Worm (Caenorhabditis elegans): Measurements from ENCODE around the gene gyg-2.

gyg-2 gene

DNA sequence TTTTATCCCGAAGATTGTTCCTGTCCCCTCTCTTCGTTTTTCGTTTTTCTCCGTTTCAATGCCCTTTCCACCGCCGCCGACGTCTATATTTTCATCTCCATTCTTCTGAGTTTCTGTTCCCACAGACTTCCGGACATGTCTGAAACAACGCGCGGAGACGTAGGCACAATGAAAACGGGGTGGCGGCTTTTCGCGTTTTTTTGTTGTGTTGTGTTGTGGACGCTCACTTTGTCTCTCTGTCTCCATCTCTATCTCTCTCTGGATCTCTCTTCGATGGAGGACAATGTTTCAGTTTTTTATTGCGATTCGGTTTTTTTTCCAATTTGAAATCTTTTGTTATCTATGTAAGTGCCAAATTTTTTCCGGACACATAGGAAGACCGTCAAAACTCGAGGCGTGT lies 13.9 kb upstream of the gyg-2 start:
- TF ChIP-seq dao-5 (tag; optimal IDR thresholded peaks at IDR 0.05) (no peak), him-1 (tag; optimal IDR thresholded peaks at IDR 0.05) (no peak), W03F9.2 (tag; optimal IDR thresholded peaks at IDR 0.05) (no peak)

DNA sequence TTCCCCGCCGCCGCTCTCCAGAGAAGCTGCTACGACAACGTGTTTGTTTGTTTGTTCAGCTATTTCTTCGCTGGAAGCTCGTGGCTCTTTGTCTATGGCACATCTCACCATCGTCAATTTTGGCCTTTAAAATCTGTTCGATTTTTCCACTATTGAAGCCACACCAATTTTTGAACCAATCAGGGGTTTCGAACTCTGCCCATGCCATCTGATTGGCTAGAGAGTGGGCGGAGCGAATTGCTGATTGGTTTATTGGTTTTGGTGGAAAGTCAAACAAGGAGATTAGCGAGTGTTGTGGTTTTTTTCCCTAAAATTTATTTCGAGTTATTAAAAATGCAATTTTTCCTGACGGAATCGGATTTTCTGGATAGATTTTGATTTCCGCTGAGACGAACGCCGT lies 10.1 kb upstream of the gyg-2 start:
- TF ChIP-seq him-1 (tag; optimal IDR thresholded peaks at IDR 0.05) (no peak), W03F9.2 (tag; optimal IDR thresholded peaks at IDR 0.05) (no peak), dao-5 (tag; optimal IDR thresholded peaks at IDR 0.05) (no peak)

DNA sequence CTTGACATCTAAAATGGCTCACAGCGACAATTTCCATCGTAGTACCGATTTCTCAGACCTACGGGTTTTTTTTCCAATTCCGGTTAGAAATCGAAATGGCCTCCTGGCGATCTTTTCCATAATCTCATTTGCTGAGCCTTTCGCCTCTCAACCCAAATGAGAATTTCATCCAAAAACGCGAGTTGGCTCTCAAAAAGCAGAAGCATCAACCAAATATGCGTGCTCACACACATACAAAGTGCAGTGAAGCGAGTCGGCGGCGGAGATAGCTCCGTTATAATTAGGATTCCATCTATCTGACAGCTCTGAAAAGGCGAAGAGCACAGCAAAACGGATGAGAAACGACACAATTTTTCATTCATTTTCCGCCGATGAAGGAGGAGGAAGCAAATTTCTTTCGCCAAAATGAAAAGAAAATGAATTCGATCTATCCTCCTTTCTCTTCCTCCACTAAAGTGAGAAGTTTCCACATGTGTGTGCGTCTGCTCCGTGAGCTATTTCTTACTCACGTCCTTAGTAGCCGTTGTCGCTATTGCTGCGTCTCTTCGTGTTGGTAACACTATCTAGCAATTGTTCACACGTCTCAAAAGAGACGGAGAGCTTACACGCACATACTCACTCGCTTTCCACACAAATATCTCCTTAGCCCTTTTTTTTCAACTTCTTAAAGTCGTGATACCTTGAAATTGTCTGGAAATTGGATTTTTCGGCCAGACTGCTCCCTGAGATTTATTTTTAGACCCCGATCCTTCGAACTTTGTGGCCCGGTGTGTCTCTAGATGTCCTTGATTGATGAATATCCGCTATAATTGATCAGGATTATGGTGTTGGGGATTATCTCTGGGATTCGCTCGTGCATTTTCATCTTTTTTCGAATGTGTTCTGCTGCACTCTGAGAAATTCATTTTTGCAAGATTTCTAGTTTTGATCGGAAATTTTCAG lies 6.3 kb upstream of the gyg-2 start:
- TF ChIP-seq W03F9.2 (tag; optimal IDR thresholded peaks at IDR 0.05) = no peak
- TF ChIP-seq dao-5 (tag; optimal IDR thresholded peaks at IDR 0.05) = no peak
- TF ChIP-seq him-1 (tag; optimal IDR thresholded peaks at IDR 0.05) = no peak

DNA sequence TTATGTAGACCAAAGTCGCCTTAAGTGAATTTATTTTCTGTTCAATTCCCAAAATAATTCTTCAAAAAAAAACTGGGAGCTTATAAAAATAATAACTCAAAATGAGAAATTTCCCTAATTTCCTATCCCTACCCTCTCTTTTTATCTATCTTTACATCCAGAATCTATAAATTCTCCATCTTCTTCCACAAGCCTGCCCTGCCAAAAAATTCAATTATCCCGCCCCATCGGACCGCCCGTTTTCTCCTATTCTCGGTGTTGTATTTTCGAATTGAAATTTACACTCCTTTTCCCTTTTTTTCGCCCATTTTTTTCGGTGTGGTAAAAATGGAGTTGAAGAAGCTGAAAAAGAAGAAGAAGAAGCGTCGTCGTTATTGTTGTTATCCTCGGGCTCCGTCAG lies 3.4 kb upstream of the gyg-2 start:
- TF ChIP-seq dao-5 (tag; optimal IDR thresholded peaks at IDR 0.05) (no peak), him-1 (tag; optimal IDR thresholded peaks at IDR 0.05) (no peak), W03F9.2 (tag; optimal IDR thresholded peaks at IDR 0.05) (no peak)

ce11 chrV:16747031-16747672 lies 1.1 kb upstream of the gyg-2 start, which contains the start of gene dkf-2:
Gene dkf-2, plus strand, starts transcription at chrV:16747622.
- TF ChIP-seq W03F9.2 (tag; optimal IDR thresholded peaks at IDR 0.05) = no peak
- TF ChIP-seq him-1 (tag; optimal IDR thresholded peaks at IDR 0.05) = no peak
- TF ChIP-seq dao-5 (tag; optimal IDR thresholded peaks at IDR 0.05) = no peak

ce11 chrV:16745214-16745613 lies 844 bp downstream of the gyg-2 start:
- TF ChIP-seq dao-5 (tag; optimal IDR thresholded peaks at IDR 0.05) = no peak
- no peak for TF ChIP-seq him-1 (tag; optimal IDR thresholded peaks at IDR 0.05)
- TF ChIP-seq W03F9.2 (tag; optimal IDR thresholded peaks at IDR 0.05) = no peak

- TF ChIP-seq W03F9.2 (tag; optimal IDR thresholded peaks at IDR 0.05) = no peak
- no peak for TF ChIP-seq him-1 (tag; optimal IDR thresholded peaks at IDR 0.05)
- no peak for TF ChIP-seq dao-5 (tag; optimal IDR thresholded peaks at IDR 0.05)
Measured at ce11 chrV:16744783-16745182, 1.3 kb downstream of the gyg-2 start.

DNA sequence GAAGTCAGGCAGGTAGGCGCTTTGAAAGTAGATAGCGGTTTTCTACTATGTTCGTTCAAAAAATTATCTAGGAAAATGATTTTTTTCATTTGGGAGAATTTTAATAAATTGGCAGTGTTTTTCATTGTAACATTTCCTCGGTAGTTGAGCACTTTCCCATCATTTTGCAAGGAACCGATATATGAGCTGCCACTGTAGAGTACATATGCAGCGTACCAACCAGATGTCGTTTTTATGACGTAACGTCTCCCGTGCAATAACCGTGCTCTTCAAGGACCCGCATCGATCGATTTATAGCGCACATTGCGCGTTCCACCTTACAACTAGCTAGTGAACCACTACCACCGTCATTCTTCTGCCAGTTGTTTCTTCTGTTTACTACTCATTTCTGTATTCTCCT lies 3.9 kb downstream of the gyg-2 start, which contains the start of gene T25E12.6:
T25E12.6 (plus strand) TSS at position 301 of the 400 bp plus-strand sequence.
- TF ChIP-seq him-1 (tag; optimal IDR thresholded peaks at IDR 0.05) = no peak
- TF ChIP-seq dao-5 (tag; optimal IDR thresholded peaks at IDR 0.05) = no peak
- TF ChIP-seq W03F9.2 (tag; optimal IDR thresholded peaks at IDR 0.05) = no peak

DNA sequence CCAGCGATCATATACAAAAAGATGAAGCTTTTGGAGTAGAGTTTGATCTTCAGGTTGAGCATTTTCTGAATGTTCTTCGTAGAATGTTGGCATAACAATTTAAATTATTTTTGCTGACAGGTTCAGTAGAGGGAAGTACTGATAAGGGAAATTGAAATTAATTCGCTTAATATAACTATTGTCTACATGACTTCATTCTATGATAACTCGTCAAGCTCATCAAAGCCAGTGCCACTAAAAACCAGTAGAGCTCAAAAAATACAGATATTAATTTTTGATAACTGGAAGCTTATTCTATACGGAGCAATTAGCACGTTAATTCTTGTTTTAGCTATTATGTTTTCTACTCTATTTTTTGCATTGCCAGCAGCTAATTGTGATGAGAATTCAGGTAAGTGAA lies 7.0 kb downstream of the gyg-2 start, which contains the start of the genes clec-29 and clec-39:
clec-29 (minus strand) TSS at position 101 of the 400 bp plus-strand sequence.
clec-39 (plus strand) TSS at position 169 of the 400 bp plus-strand sequence.
- no peak for TF ChIP-seq him-1 (tag; optimal IDR thresholded peaks at IDR 0.05)

DNA sequence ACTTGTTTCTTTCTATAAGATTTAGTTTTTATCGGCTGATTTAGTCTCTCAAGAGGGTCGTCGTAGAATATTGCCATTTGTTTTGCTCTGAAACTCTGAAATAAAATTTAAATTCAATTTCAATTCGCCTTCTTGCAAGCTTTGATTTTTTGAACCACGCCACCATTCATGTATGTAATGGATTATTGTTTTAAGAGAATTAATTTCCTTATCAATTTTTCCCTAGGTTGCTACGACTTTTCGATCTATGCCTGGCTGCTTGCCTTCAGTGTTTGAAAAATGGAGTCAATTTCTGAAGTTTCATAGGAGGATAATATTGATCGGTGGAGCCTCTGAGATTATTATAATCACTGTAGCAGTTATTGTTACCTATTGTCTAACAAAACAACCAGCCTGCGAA lies 10.5 kb downstream of the gyg-2 start, which contains the start of the genes clec-38 and clec-34:
clec-38 (minus strand) TSS at position 101 of the 400 bp plus-strand sequence.
clec-34 (plus strand) TSS at position 248 of the 400 bp plus-strand sequence.
- TF ChIP-seq W03F9.2 (tag; optimal IDR thresholded peaks at IDR 0.05) (no peak), dao-5 (tag; optimal IDR thresholded peaks at IDR 0.05) (no peak), him-1 (tag; optimal IDR thresholded peaks at IDR 0.05) (no peak)

DNA sequence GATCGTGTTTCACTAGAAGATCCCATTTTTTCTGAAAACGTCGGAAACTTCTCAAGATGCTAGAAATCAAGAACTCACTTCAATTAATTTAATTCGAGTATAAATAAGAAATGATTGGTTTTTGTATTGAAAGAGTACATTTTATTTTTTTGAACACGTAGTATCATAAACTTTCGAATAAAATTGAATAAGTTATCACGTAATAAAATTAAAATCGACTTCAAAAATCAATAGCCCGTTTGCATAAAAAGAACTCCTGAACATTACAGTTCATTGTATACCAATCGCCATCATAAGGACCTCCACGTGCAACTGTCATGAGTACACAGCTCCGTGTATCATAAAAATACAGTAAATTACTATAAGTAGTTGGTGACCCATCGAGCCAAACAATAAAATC lies 12.4 kb downstream of the gyg-2 start, which contains the start of gene T25E12.16:
T25E12.16 (minus strand) TSS at position 101 of the 400 bp plus-strand sequence.
- TF ChIP-seq dao-5 (tag; optimal IDR thresholded peaks at IDR 0.05) (no peak), him-1 (tag; optimal IDR thresholded peaks at IDR 0.05) (no peak)

DNA sequence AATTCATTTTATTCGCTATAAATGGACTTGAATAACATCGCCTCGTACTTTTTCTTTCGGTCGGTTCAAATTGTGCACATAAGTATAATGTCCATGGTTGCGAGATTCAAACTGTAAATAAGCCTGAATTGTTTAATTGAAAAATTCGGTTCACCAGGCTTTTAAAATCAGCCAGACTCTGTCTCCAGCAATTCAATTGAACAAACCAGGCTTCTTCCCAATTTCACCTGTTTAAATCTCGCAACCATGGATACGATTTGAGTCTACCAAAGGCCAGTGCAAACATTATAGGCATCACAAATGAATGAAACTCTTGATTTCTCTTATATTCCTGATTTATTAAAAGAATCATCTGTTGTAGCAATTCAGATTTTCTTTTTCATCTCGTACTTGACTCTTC lies 14.5 kb downstream of the gyg-2 start, which contains the start of gene srz-100:
srz-100 (plus strand) TSS at position 301 of the 400 bp plus-strand sequence.
- TF ChIP-seq him-1 (tag; optimal IDR thresholded peaks at IDR 0.05) (no peak), dao-5 (tag; optimal IDR thresholded peaks at IDR 0.05) (no peak), W03F9.2 (tag; optimal IDR thresholded peaks at IDR 0.05) (no peak)

DNA sequence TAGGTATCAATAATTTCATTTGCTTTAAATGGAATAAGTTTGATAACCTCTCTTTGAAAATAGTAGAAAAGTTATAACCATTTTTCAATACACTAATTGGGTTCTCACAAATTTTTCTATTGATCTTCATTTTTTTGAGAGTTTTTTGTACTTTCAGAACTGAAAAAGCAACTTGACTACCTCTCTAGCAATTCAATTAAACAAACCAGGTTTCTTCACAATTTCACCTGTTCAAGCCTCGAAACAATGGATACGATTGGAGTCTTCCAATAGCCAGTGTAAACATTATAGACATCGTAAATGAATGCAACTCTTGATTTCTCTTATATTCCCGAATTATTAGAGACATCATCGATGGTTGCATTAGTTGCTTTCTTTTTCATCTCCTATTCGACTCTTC lies 16.1 kb downstream of the gyg-2 start, which contains the start of gene srz-99:
srz-99 (plus strand) TSS at position 301 of the 400 bp plus-strand sequence.
- TF ChIP-seq W03F9.2 (tag; optimal IDR thresholded peaks at IDR 0.05) (no peak), him-1 (tag; optimal IDR thresholded peaks at IDR 0.05) (no peak), dao-5 (tag; optimal IDR thresholded peaks at IDR 0.05) (no peak)

DNA sequence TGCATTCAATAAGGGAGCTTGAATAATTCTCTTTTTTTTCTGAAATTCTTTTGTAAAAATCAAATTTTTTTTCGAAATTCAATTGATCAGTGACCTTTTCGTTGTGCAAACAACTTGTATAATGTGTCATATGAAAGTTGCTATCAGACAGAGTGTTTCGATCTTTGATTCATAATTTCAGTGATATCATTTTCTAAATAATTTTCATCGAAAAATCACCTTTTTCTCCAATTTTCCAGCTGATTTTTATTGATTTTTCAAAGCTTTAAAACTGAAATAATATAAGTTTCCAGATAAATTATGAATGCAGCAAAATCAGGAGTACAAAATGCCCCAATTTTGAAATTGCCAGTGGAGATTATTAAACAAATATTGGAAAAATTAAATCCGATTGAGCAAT lies 17.6 kb downstream of the gyg-2 start, which contains the start of gene fbxa-127:
fbxa-127 (plus strand) TSS at position 301 of the 400 bp plus-strand sequence.
- no peak for TF ChIP-seq him-1 (tag; optimal IDR thresholded peaks at IDR 0.05)
- TF ChIP-seq W03F9.2 (tag; optimal IDR thresholded peaks at IDR 0.05) = no peak
- TF ChIP-seq dao-5 (tag; optimal IDR thresholded peaks at IDR 0.05) = no peak

All from whole organism, L4/young adult.